Fruit fly (Drosophila melanogaster) whole organism, prepupa: ENCODE results near the gene Uba2.

ENCODE experiments used
- Blimp-1 ChIP-seq: fragments of 200-800 bp; sonication (Bioruptor generic); optimal IDR thresholded peaks from 3 replicates; lab custom pipeline; 2017; ENCODE audit warnings: missing biosample characterization, missing genetic modification characterization, mild to moderate bottlenecking, moderate library complexity, missing genetic modification reagents
- CG10631 ChIP-seq: fragments of 200-800 bp; sonication (Bioruptor generic); optimal IDR thresholded peaks from 2 replicates; lab custom pipeline; 2016; ENCODE audit warnings: missing biosample characterization, missing genetic modification characterization
- CG11762 ChIP-seq: fragments of 200-800 bp; sonication (Bioruptor generic); optimal IDR thresholded peaks from 3 replicates; lab custom pipeline; 2016; ENCODE audit warnings: missing biosample characterization, missing genetic modification characterization; ENCODE audit not compliant: insufficient read depth
- CG11902 ChIP-seq: fragments of 200-800 bp; sonication (Bioruptor generic); optimal IDR thresholded peaks from 3 replicates; lab custom pipeline; 2016; ENCODE audit warnings: missing biosample characterization, missing genetic modification characterization
- CG15336 ChIP-seq: fragments of 200-800 bp; sonication (Bioruptor generic); IDR thresholded peaks from 2 replicates; pipeline ENCODE4 v1.3.6; 2022; ENCODE audit warnings: missing biosample characterization, missing genetic modification characterization
- CG16779 ChIP-seq: fragments of 200-800 bp; sonication (Bioruptor generic); optimal IDR thresholded peaks from 3 replicates; lab custom pipeline; 2017; ENCODE audit warnings: missing biosample characterization, mild to moderate bottlenecking, missing genetic modification characterization
- CG3032 ChIP-seq: fragments of 200-800 bp; optimal IDR thresholded peaks from 2 replicates; lab custom pipeline; 2019; ENCODE audit warnings: missing biosample characterization, mild to moderate bottlenecking, missing genetic modification characterization, moderate library complexity
- CG32006 ChIP-seq: fragments of 200-800 bp; sonication (Bioruptor generic); optimal IDR thresholded peaks from 3 replicates; lab custom pipeline; 2017; ENCODE audit warnings: missing biosample characterization, mild to moderate bottlenecking, missing genetic modification characterization
- CG34406 ChIP-seq: fragments of 200-800 bp; sonication (Bioruptor generic); optimal IDR thresholded peaks from 3 replicates; lab custom pipeline; 2016; ENCODE audit warnings: missing biosample characterization, missing genetic modification characterization
- CG3919 ChIP-seq: fragments of 200-800 bp; sonication (Bioruptor generic); optimal IDR thresholded peaks from 3 replicates; lab custom pipeline; 2016; ENCODE audit warnings: missing biosample characterization, missing genetic modification characterization
- CG4318 ChIP-seq: fragments of 200-800 bp; sonication (Bioruptor generic); optimal IDR thresholded peaks from 3 replicates; lab custom pipeline; 2017; ENCODE audit warnings: missing biosample characterization, mild to moderate bottlenecking, missing genetic modification characterization
- CG6276 ChIP-seq: fragments of 200-800 bp; sonication (Bioruptor generic); optimal IDR thresholded peaks from 2 replicates; lab custom pipeline; 2017; ENCODE audit warnings: missing biosample characterization, mild to moderate bottlenecking, missing genetic modification characterization
- CG6808 ChIP-seq: fragments of 200-800 bp; sonication (Bioruptor generic); optimal IDR thresholded peaks from 3 replicates; lab custom pipeline; 2017; ENCODE audit warnings: missing biosample characterization, missing genetic modification characterization, mild to moderate bottlenecking, moderate library complexity, missing genetic modification reagents
- CG6854 ChIP-seq: fragments of 200-800 bp; sonication (Bioruptor generic); optimal IDR thresholded peaks from 2 replicates; lab custom pipeline; 2017; ENCODE audit warnings: missing biosample characterization, mild to moderate bottlenecking, missing genetic modification characterization
- CG7368 ChIP-seq: fragments of 200-800 bp; sonication (Bioruptor generic); optimal IDR thresholded peaks from 3 replicates; lab custom pipeline; 2016; ENCODE audit warnings: missing biosample characterization, missing genetic modification characterization
- CG8119 ChIP-seq: fragments of 200-800 bp; sonication (Bioruptor generic); IDR thresholded peaks from 3 replicates; pipeline ENCODE4 v1.3.6; 2022; ENCODE audit warnings: missing biosample characterization, missing genetic modification characterization
- CG8319 ChIP-seq: fragments of 200-800 bp; sonication (Bioruptor generic); optimal IDR thresholded peaks from 3 replicates; lab custom pipeline; 2016; ENCODE audit warnings: missing biosample characterization, missing genetic modification characterization
- CG9139 ChIP-seq: fragments of 200-800 bp; sonication (Bioruptor generic); optimal IDR thresholded peaks from 3 replicates; lab custom pipeline; 2017; ENCODE audit warnings: missing biosample characterization, mild to moderate bottlenecking, missing genetic modification characterization
- Eip75B ChIP-seq: fragments of 200-800 bp; sonication (Bioruptor generic); optimal IDR thresholded peaks from 3 replicates; lab custom pipeline; 2016; ENCODE audit warnings: missing biosample characterization, missing genetic modification characterization
- Eip78C ChIP-seq: fragments of 200-800 bp; sonication (Bioruptor generic); peaks from one replicate; lab custom pipeline; 2016; ENCODE audit warnings: missing biosample characterization, missing genetic modification characterization
- Ets21C ChIP-seq: fragments of 200-800 bp; sonication (Bioruptor generic); optimal IDR thresholded peaks from 3 replicates; lab custom pipeline; 2016; ENCODE audit warnings: missing biosample characterization, missing genetic modification characterization
- Ets96B ChIP-seq: fragments of 200-800 bp; optimal IDR thresholded peaks from 2 replicates; lab custom pipeline; 2019; ENCODE audit warnings: missing biosample characterization, mild to moderate bottlenecking, missing genetic modification characterization, moderate library complexity
- Gug ChIP-seq: fragments of 200-800 bp; sonication (Bioruptor generic); IDR thresholded peaks from 2 replicates; pipeline ENCODE4 v1.3.6; 2022; ENCODE audit warnings: missing biosample characterization, missing genetic modification characterization
- Hr38 ChIP-seq: sonication (Bioruptor generic); optimal IDR thresholded peaks from 2 replicates; lab custom pipeline; 2016; ENCODE audit warnings: missing biosample characterization, missing genetic modification characterization
- Hr39 ChIP-seq: fragments of 200-800 bp; sonication (Bioruptor generic); optimal IDR thresholded peaks from 2 replicates; lab custom pipeline; 2016; ENCODE audit warnings: missing biosample characterization, missing genetic modification characterization
- Hr4 ChIP-seq: fragments of 200-800 bp; sonication (Bioruptor generic); optimal IDR thresholded peaks from 3 replicates; lab custom pipeline; 2016; ENCODE audit warnings: missing biosample characterization, missing genetic modification characterization
- OdsH ChIP-seq: fragments of 200-800 bp; sonication (Bioruptor generic); optimal IDR thresholded peaks from 3 replicates; lab custom pipeline; 2016; ENCODE audit warnings: missing biosample characterization, missing genetic modification characterization
- Smox ChIP-seq: fragments of 200-800 bp; sonication (Bioruptor generic); optimal IDR thresholded peaks from 3 replicates; lab custom pipeline; 2016; ENCODE audit warnings: missing biosample characterization, missing genetic modification characterization
- Sox102F ChIP-seq: fragments of 200-800 bp; sonication (Bioruptor generic); optimal IDR thresholded peaks from 2 replicates; lab custom pipeline; 2016; ENCODE audit warnings: missing biosample characterization, mild to moderate bottlenecking, missing genetic modification characterization
- Sox14 ChIP-seq: fragments of 200-800 bp; sonication (Bioruptor generic); optimal IDR thresholded peaks from 3 replicates; lab custom pipeline; 2016; ENCODE audit warnings: missing biosample characterization, missing genetic modification characterization
- achi ChIP-seq: fragments of 200-800 bp; sonication (Bioruptor generic); optimal IDR thresholded peaks from 3 replicates; lab custom pipeline; 2016; ENCODE audit warnings: missing biosample characterization, missing genetic modification characterization
- acj6 ChIP-seq: fragments of 200-800 bp; sonication (Bioruptor generic); optimal IDR thresholded peaks from 3 replicates; lab custom pipeline; 2016; ENCODE audit warnings: missing biosample characterization, missing genetic modification characterization
- cyc ChIP-seq: fragments of 200-800 bp; sonication (Bioruptor generic); optimal IDR thresholded peaks from 3 replicates; lab custom pipeline; 2016; ENCODE audit warnings: missing biosample characterization, missing genetic modification characterization
- dac ChIP-seq: fragments of 200-800 bp; sonication (Bioruptor generic); optimal IDR thresholded peaks from 2 replicates; lab custom pipeline; 2017; ENCODE audit warnings: missing biosample characterization, mild to moderate bottlenecking, missing genetic modification characterization
- dsx ChIP-seq: fragments of 200-800 bp; optimal IDR thresholded peaks from 3 replicates; lab custom pipeline; 2019; ENCODE audit warnings: missing biosample characterization, mild to moderate bottlenecking, missing genetic modification characterization, moderate library complexity; ENCODE audit not compliant: poor library complexity, severe bottlenecking
- eg ChIP-seq: fragments of 200-800 bp; sonication (Bioruptor generic); IDR thresholded peaks from 3 replicates; pipeline ENCODE4 v1.3.6; 2022; ENCODE audit warnings: missing biosample characterization, missing genetic modification characterization
- esn ChIP-seq: fragments of 200-800 bp; sonication (Bioruptor generic); optimal IDR thresholded peaks from 2 replicates; lab custom pipeline; 2016; ENCODE audit warnings: missing biosample characterization, mild to moderate bottlenecking, missing genetic modification characterization, moderate library complexity
- fd59A ChIP-seq: fragments of 200-800 bp; sonication (Bioruptor generic); optimal IDR thresholded peaks from 2 replicates; lab custom pipeline; 2017; ENCODE audit warnings: missing biosample characterization, mild to moderate bottlenecking, missing genetic modification characterization, missing genetic modification reagents
- fkh ChIP-seq: fragments of 200-800 bp; sonication (Bioruptor generic); optimal IDR thresholded peaks from 3 replicates; lab custom pipeline; 2017; ENCODE audit warnings: missing biosample characterization, mild to moderate bottlenecking, missing genetic modification characterization, moderate library complexity
- lz ChIP-seq: fragments of 200-800 bp; sonication (Bioruptor generic); optimal IDR thresholded peaks from 3 replicates; lab custom pipeline; 2016; ENCODE audit warnings: missing biosample characterization, missing genetic modification characterization
- net ChIP-seq: fragments of 200-800 bp; sonication (Bioruptor generic); optimal IDR thresholded peaks from 3 replicates; lab custom pipeline; 2016; ENCODE audit warnings: missing biosample characterization, missing genetic modification characterization
- pdm3 ChIP-seq: fragments of 200-800 bp; sonication (Bioruptor generic); optimal IDR thresholded peaks from 3 replicates; lab custom pipeline; 2016; ENCODE audit warnings: missing biosample characterization, missing genetic modification characterization
- salr ChIP-seq, 2 experiments: fragments of 200-800 bp; sonication (Bioruptor generic); optimal IDR thresholded peaks; 3 replicates each; lab custom pipeline; 2016 to 2018; ENCODE audit warnings: missing biosample characterization in 2 of 2, missing genetic modification characterization in 2 of 2, mild to moderate bottlenecking in 1 of 2
- spab ChIP-seq: fragments of 200-800 bp; sonication (Bioruptor generic); optimal IDR thresholded peaks from 2 replicates; lab custom pipeline; 2017; ENCODE audit warnings: missing biosample characterization, mild to moderate bottlenecking, missing genetic modification characterization, missing genetic modification reagents
- svp ChIP-seq: fragments of 200-800 bp; sonication (Bioruptor generic); peaks from one replicate; lab custom pipeline; 2016; ENCODE audit warnings: missing biosample characterization, missing genetic modification characterization
- vri ChIP-seq: fragments of 200-800 bp; sonication (Bioruptor generic); optimal IDR thresholded peaks from 3 replicates; lab custom pipeline; 2016; ENCODE audit warnings: missing biosample characterization, mild to moderate bottlenecking, missing genetic modification characterization

The Uba2 gene

dm6 chr3L:8150812-8151211, 23.2 kb upstream of the Uba2 start:
- peak; percentile 68 for TF ChIP-seq Eip78C (GFP tag; lab: Kevin White, UChicago)
- TF ChIP-seq CG10631 (GFP tag; lab: Kevin White, UChicago) = peak; percentile 10
- peak; percentile 23 for TF ChIP-seq CG3919 (GFP tag; lab: Kevin White, UChicago)
- TF ChIP-seq CG4318 (GFP tag; lab: Kevin White, UChicago) = peak; percentile 1
- no peak for TF ChIP-seq OdsH (GFP tag; lab: Kevin White, UChicago)
- TF ChIP-seq dac (GFP tag; lab: Kevin White, UChicago) = no peak
- TF ChIP-seq CG32006 (GFP tag; lab: Kevin White, UChicago) = peak; percentile 74
- TF ChIP-seq Hr39 = no peak
- peak; percentile 50 for TF ChIP-seq CG15336 (GFP tag; lab: Robert Waterston, UW)
- no peak for TF ChIP-seq CG3032 (tag; lab: Kevin White, UChicago)
- TF ChIP-seq spab (GFP tag; lab: Kevin White, UChicago) = no peak
- peak; percentile 58 for TF ChIP-seq Hr4 (GFP tag; lab: Kevin White, UChicago)
- TF ChIP-seq svp = no peak
- peak; percentile 10 for TF ChIP-seq acj6 (GFP tag; lab: Kevin White, UChicago)

dm6 chr3L:8150284-8150683, 22.7 kb upstream of the Uba2 start:
- TF ChIP-seq Blimp-1 (GFP tag; lab: Kevin White, UChicago) = peak; percentile 55
- TF ChIP-seq lz (GFP tag; lab: Kevin White, UChicago) = no peak

dm6 chr3L:8137448-8137906, 9.9 kb upstream of the Uba2 start, which contains the start of the genes Setx and mus301:
Gene Setx (minus strand): TSS chr3L:8137498.
Gene mus301 (plus strand): TSS chr3L:8137808.
- TF ChIP-seq dac (GFP tag; lab: Kevin White, UChicago) (no peak), Gug (GFP tag; lab: Robert Waterston, UW) (peak; percentile 64), CG6854 (GFP tag; lab: Kevin White, UChicago) (no peak), dsx (GFP tag; lab: Kevin White, UChicago) (no peak), CG34406 (GFP tag; lab: Kevin White, UChicago) (peak; percentile 64), CG11902 (peak; percentile 61), pdm3 (no peak), net (GFP tag; lab: Kevin White, UChicago) (no peak), Sox14 (GFP tag; lab: Kevin White, UChicago) (no peak), acj6 (GFP tag; lab: Kevin White, UChicago) (peak; percentile 81), CG6276 (GFP tag; lab: Kevin White, UChicago) (no peak), CG8119 (0 out of 3 replicates have a peak, but pooled peaks have one; percentile 12), Eip78C (GFP tag; lab: Kevin White, UChicago) (peak; percentile 92), salr (GFP tag; optimal IDR thresholded peaks at IDR 0.05; lab: Kevin White, UChicago) (peak in 1 of 2 experiments; percentile 3), Blimp-1 (GFP tag; lab: Kevin White, UChicago) (peak; percentile 31), CG6808 (GFP tag; lab: Kevin White, UChicago) (no peak), Eip75B (no peak), CG3032 (tag; lab: Kevin White, UChicago) (peak; percentile 81), CG3919 (GFP tag; lab: Kevin White, UChicago) (no peak), Hr38 (GFP tag; lab: Kevin White, UChicago) (no peak), Smox (GFP tag; lab: Kevin White, UChicago) (no peak), cyc (GFP tag; lab: Kevin White, UChicago) (peak; percentile 83), CG16779 (tag; lab: Kevin White, UChicago) (no peak), CG8319 (GFP tag; lab: Kevin White, UChicago) (peak; percentile 47), CG32006 (GFP tag; lab: Kevin White, UChicago) (no peak), svp (no peak), Ets96B (tag; lab: Kevin White, UChicago) (no peak), eg (no peak; the same call in 2 of the 3 replicates), esn (GFP tag; lab: Kevin White, UChicago) (peak; percentile 86), CG9139 (no peak), achi (GFP tag; lab: Kevin White, UChicago) (no peak), Ets21C (GFP tag; lab: Kevin White, UChicago) (peak; percentile 75), fd59A (GFP tag; lab: Kevin White, UChicago) (peak; percentile 26), fkh (GFP tag; lab: Kevin White, UChicago) (no peak), CG7368 (GFP tag; lab: Kevin White, UChicago) (no peak), spab (GFP tag; lab: Kevin White, UChicago) (no peak), Hr4 (GFP tag; lab: Kevin White, UChicago) (no peak), vri (GFP tag; lab: Kevin White, UChicago) (no peak), CG11762 (GFP tag; lab: Kevin White, UChicago) (peak; percentile 36), CG4318 (GFP tag; lab: Kevin White, UChicago) (no peak), Sox102F (GFP tag; lab: Kevin White, UChicago) (no peak), CG10631 (GFP tag; lab: Kevin White, UChicago) (peak; percentile 81)
